Fruit fly (Drosophila melanogaster) whole organism, embryonic: ENCODE results near the gene Cchl.

Experiments
- ATbp ChIP-seq: fragments of 200-800 bp; sonication (Bioruptor generic); optimal IDR thresholded peaks from 2 replicates; lab custom pipeline; 2017; ENCODE audit warnings: missing biosample characterization, mild to moderate bottlenecking, missing genetic modification characterization, missing genetic modification reagents
- Aef1 ChIP-seq: fragments of 200-800 bp; sonication (Bioruptor generic); IDR thresholded peaks from 3 replicates; pipeline ENCODE4 v1.3.6; 2022; ENCODE audit warnings: missing biosample characterization, missing genetic modification characterization
- Bteb2 ChIP-seq: fragments of 200-800 bp; sonication (Bioruptor generic); optimal IDR thresholded peaks from 2 replicates; lab custom pipeline; 2016; ENCODE audit warnings: missing biosample characterization, missing genetic modification characterization
- CG10274 ChIP-seq: fragments of 200-800 bp; sonication (Bioruptor generic); optimal IDR thresholded peaks from 3 replicates; lab custom pipeline; 2017; ENCODE audit warnings: missing biosample characterization, mild to moderate bottlenecking, missing genetic modification characterization
- CG10959 ChIP-seq: fragments of 200-800 bp; sonication (Bioruptor generic); IDR thresholded peaks from 2 replicates; pipeline ENCODE4 v1.3.6; 2022; ENCODE audit warnings: missing biosample characterization, missing genetic modification characterization
- CG11247 ChIP-seq: fragments of 200-800 bp; sonication (Bioruptor generic); IDR thresholded peaks from 2 replicates; pipeline ENCODE4 v1.3.6; 2022; ENCODE audit warnings: missing biosample characterization, missing genetic modification characterization
- CG12299 ChIP-seq: fragments of 200-800 bp; sonication (Bioruptor generic); optimal IDR thresholded peaks from 2 replicates; lab custom pipeline; 2018; ENCODE audit warnings: missing biosample characterization, mild to moderate bottlenecking, missing genetic modification characterization
- CG12391 ChIP-seq: fragments of 200-800 bp; sonication (Bioruptor generic); optimal IDR thresholded peaks from 3 replicates; lab custom pipeline; 2018; ENCODE audit warnings: missing biosample characterization, mild to moderate bottlenecking, missing genetic modification characterization, moderate library complexity
- CG13123 ChIP-seq: fragments of 200-800 bp; sonication (Bioruptor generic); optimal IDR thresholded peaks from 2 replicates; lab custom pipeline; 2016; ENCODE audit warnings: missing biosample characterization, missing genetic modification characterization
- CG15269 ChIP-seq: fragments of 200-800 bp; sonication (Bioruptor generic); optimal IDR thresholded peaks from 2 replicates; lab custom pipeline; 2018; ENCODE audit warnings: missing biosample characterization, mild to moderate bottlenecking, missing genetic modification characterization, moderate library complexity
- CG15479 ChIP-seq: fragments of 200-800 bp; sonication (Bioruptor generic); optimal IDR thresholded peaks from 3 replicates; lab custom pipeline; 2019; ENCODE audit warnings: missing biosample characterization, mild to moderate bottlenecking, missing genetic modification characterization, moderate library complexity
- CG16815 ChIP-seq: fragments of 200-800 bp; sonication (Bioruptor generic); optimal IDR thresholded peaks from 3 replicates; lab custom pipeline; 2017; ENCODE audit warnings: missing biosample characterization, mild to moderate bottlenecking, missing genetic modification characterization
- CG18011 ChIP-seq: fragments of 200-800 bp; sonication (Bioruptor generic); optimal IDR thresholded peaks from 2 replicates; lab custom pipeline; 2017; ENCODE audit warnings: missing biosample characterization, missing genetic modification characterization, mild to moderate bottlenecking, moderate library complexity, missing genotype
- CG18619 ChIP-seq: fragments of 200-800 bp; sonication (Bioruptor generic); optimal IDR thresholded peaks from 3 replicates; lab custom pipeline; 2017; ENCODE audit warnings: missing biosample characterization, mild to moderate bottlenecking, missing genetic modification characterization
- CG2120 ChIP-seq: fragments of 200-800 bp; sonication (Bioruptor generic); optimal IDR thresholded peaks from 3 replicates; lab custom pipeline; 2016; ENCODE audit warnings: missing biosample characterization, missing genetic modification characterization
- CG34376 ChIP-seq: fragments of 200-800 bp; sonication (Bioruptor generic); optimal IDR thresholded peaks from 2 replicates; lab custom pipeline; 2018; ENCODE audit warnings: missing biosample characterization, mild to moderate bottlenecking, missing genetic modification characterization
- CG3847 ChIP-seq: fragments of 200-800 bp; sonication (Bioruptor generic); IDR thresholded peaks from 2 replicates; pipeline ENCODE4 v1.3.6; 2022; ENCODE audit warnings: missing biosample characterization, missing genetic modification characterization
- CG42726 ChIP-seq: fragments of 200-800 bp; sonication (Bioruptor generic); IDR thresholded peaks from 2 replicates; pipeline ENCODE4 v1.3.6; 2022; ENCODE audit warnings: missing biosample characterization, missing genetic modification characterization; ENCODE audit not compliant: partially characterized antibody
- CG6689 ChIP-seq: fragments of 200-800 bp; sonication (Bioruptor generic); IDR thresholded peaks from 2 replicates; pipeline ENCODE4 v1.3.6; 2022; ENCODE audit warnings: missing biosample characterization, missing genetic modification characterization
- CG7556 ChIP-seq: fragments of 200-800 bp; sonication (Bioruptor generic); optimal IDR thresholded peaks from 2 replicates; lab custom pipeline; 2017; ENCODE audit warnings: missing biosample characterization, mild to moderate bottlenecking, missing genetic modification characterization
- CG7786 ChIP-seq: fragments of 200-800 bp; sonication (Bioruptor generic); optimal IDR thresholded peaks from 2 replicates; lab custom pipeline; 2016; ENCODE audit warnings: missing biosample characterization, missing genetic modification characterization
- CG8290 ChIP-seq, 3 experiments: fragments of 200-800 bp; sonication (Bioruptor generic); optimal IDR thresholded peaks; 2 replicates each; lab custom pipeline; 2016 to 2019; ENCODE audit warnings: missing biosample characterization in 3 of 3, missing genetic modification characterization in 3 of 3, mild to moderate bottlenecking in 2 of 3, moderate library complexity in 1 of 3
- CG9932 ChIP-seq: fragments of 200-800 bp; sonication (Bioruptor generic); IDR thresholded peaks from 2 replicates; pipeline ENCODE4 v1.3.6; 2022; ENCODE audit warnings: missing biosample characterization, missing genetic modification characterization
- Camta ChIP-seq: fragments of 200-800 bp; sonication (Bioruptor generic); optimal IDR thresholded peaks from 2 replicates; lab custom pipeline; 2016; ENCODE audit warnings: missing biosample characterization, missing genetic modification characterization
- Dbx ChIP-seq: fragments of 200-800 bp; sonication (Bioruptor generic); IDR thresholded peaks from 3 replicates; pipeline ENCODE4 v1.3.6; 2022; ENCODE audit warnings: missing biosample characterization, missing genetic modification characterization
- Dip3 ChIP-seq: fragments of 200-800 bp; sonication (Bioruptor generic); optimal IDR thresholded peaks from 3 replicates; lab custom pipeline; 2016; ENCODE audit warnings: missing biosample characterization, missing genetic modification characterization
- E2f2 ChIP-seq: fragments of 200-800 bp; sonication (Bioruptor generic); IDR thresholded peaks from 2 replicates; pipeline ENCODE4 v1.3.6; 2022; ENCODE audit warnings: missing biosample characterization, missing genetic modification characterization
- Hmr ChIP-seq: fragments of 200-800 bp; sonication (Bioruptor generic); optimal IDR thresholded peaks from 3 replicates; lab custom pipeline; 2017; ENCODE audit warnings: mild to moderate bottlenecking, missing biosample characterization, missing genetic modification reagents, missing genetic modification characterization
- Hmx ChIP-seq: fragments of 200-800 bp; sonication (Bioruptor generic); optimal IDR thresholded peaks from 2 replicates; lab custom pipeline; 2016; ENCODE audit warnings: missing biosample characterization, missing genetic modification characterization
- MBD-R2 ChIP-seq: fragments of 200-800 bp; sonication (Bioruptor generic); IDR thresholded peaks from 2 replicates; pipeline ENCODE4 v1.3.6; 2022; ENCODE audit warnings: missing biosample characterization, missing genetic modification characterization
- NFAT ChIP-seq: fragments of 200-800 bp; sonication (Bioruptor generic); IDR thresholded peaks from 2 replicates; pipeline ENCODE4 v1.3.6; 2022; ENCODE audit warnings: missing biosample characterization, missing genetic modification characterization
- Neu2 ChIP-seq: fragments of 200-800 bp; sonication (Bioruptor generic); optimal IDR thresholded peaks from 3 replicates; lab custom pipeline; 2016; ENCODE audit warnings: missing biosample characterization, missing genetic modification characterization, borderline replicate concordance
- Sry-β ChIP-seq: fragments of 200-800 bp; sonication (Bioruptor generic); optimal IDR thresholded peaks from 2 replicates; lab custom pipeline; 2018; ENCODE audit warnings: missing biosample characterization, mild to moderate bottlenecking, missing genetic modification characterization, moderate library complexity
- Vsx1 ChIP-seq: fragments of 200-800 bp; sonication (Bioruptor generic); optimal IDR thresholded peaks from 2 replicates; lab custom pipeline; 2017; ENCODE audit warnings: missing biosample characterization, mild to moderate bottlenecking, missing genetic modification characterization, missing genetic modification reagents
- ac ChIP-seq: fragments of 200-800 bp; sonication (Bioruptor generic); optimal IDR thresholded peaks from 3 replicates; lab custom pipeline; 2017; ENCODE audit warnings: missing biosample characterization, mild to moderate bottlenecking, missing genetic modification characterization
- ap ChIP-seq: fragments of 200-800 bp; sonication (Bioruptor generic); IDR thresholded peaks from 2 replicates; pipeline ENCODE4 v1.3.6; 2022; ENCODE audit warnings: missing biosample characterization, missing genetic modification characterization
- ato ChIP-seq: fragments of 200-800 bp; sonication (Bioruptor generic); IDR thresholded peaks from 2 replicates; pipeline ENCODE4 v1.3.6; 2022; ENCODE audit warnings: missing biosample characterization, missing genetic modification characterization; ENCODE audit not compliant: partially characterized antibody
- bigmax ChIP-seq: fragments of 200-800 bp; sonication (Bioruptor generic); optimal IDR thresholded peaks from 2 replicates; lab custom pipeline; 2018; ENCODE audit warnings: missing biosample characterization, mild to moderate bottlenecking, missing genetic modification characterization
- bsh ChIP-seq, 2 experiments: fragments of 200-800 bp; sonication (Bioruptor generic); optimal IDR thresholded peaks; 2 replicates each; lab custom pipeline; 2017 to 2018; ENCODE audit warnings: mild to moderate bottlenecking in 2 of 2, missing biosample characterization in 2 of 2, missing genetic modification characterization in 2 of 2, moderate library complexity in 1 of 2
- crol ChIP-seq: fragments of 200-800 bp; sonication (Bioruptor generic); IDR thresholded peaks from 2 replicates; pipeline ENCODE4 v1.3.6; 2022; ENCODE audit warnings: missing biosample characterization, missing genetic modification characterization
- dimm ChIP-seq: fragments of 200-800 bp; sonication (Bioruptor generic); IDR thresholded peaks from 2 replicates; pipeline ENCODE4 v1.3.6; 2022; ENCODE audit warnings: missing biosample characterization, missing genetic modification characterization
- fd102C ChIP-seq: fragments of 200-800 bp; sonication (Bioruptor generic); optimal IDR thresholded peaks from 2 replicates; lab custom pipeline; 2018; ENCODE audit warnings: missing biosample characterization, mild to moderate bottlenecking, missing genetic modification characterization, moderate library complexity
- ham ChIP-seq: fragments of 200-800 bp; sonication (Bioruptor generic); IDR thresholded peaks from 2 replicates; pipeline ENCODE4 v1.3.6; 2022; ENCODE audit warnings: missing biosample characterization, missing genetic modification characterization
- hbn ChIP-seq: fragments of 200-800 bp; sonication (Bioruptor generic); IDR thresholded peaks from 2 replicates; pipeline ENCODE4 v1.3.6; 2022; ENCODE audit warnings: missing biosample characterization, missing genetic modification characterization; ENCODE audit not compliant: partially characterized antibody
- maf-S ChIP-seq: fragments of 200-800 bp; sonication (Bioruptor generic); optimal IDR thresholded peaks from 2 replicates; lab custom pipeline; 2016; ENCODE audit warnings: missing biosample characterization, missing genetic modification characterization
- org-1 ChIP-seq: fragments of 200-800 bp; sonication (Bioruptor generic); optimal IDR thresholded peaks from 2 replicates; lab custom pipeline; 2017; ENCODE audit warnings: missing biosample characterization, missing genetic modification characterization
- psq ChIP-seq: fragments of 200-800 bp; sonication (Bioruptor generic); optimal IDR thresholded peaks from 2 replicates; lab custom pipeline; 2017; ENCODE audit warnings: missing biosample characterization, missing genetic modification characterization
- repo ChIP-seq: fragments of 200-800 bp; sonication (Bioruptor generic); optimal IDR thresholded peaks from 2 replicates; lab custom pipeline; 2016; ENCODE audit warnings: missing biosample characterization, missing genetic modification characterization
- schlank ChIP-seq: fragments of 200-800 bp; sonication (Bioruptor generic); optimal IDR thresholded peaks from 2 replicates; lab custom pipeline; 2018; ENCODE audit warnings: missing biosample characterization, mild to moderate bottlenecking, missing genetic modification characterization
- scrt ChIP-seq: fragments of 200-800 bp; sonication (Bioruptor generic); optimal IDR thresholded peaks from 2 replicates; lab custom pipeline; 2018; ENCODE audit warnings: missing biosample characterization, mild to moderate bottlenecking, missing genetic modification characterization, moderate library complexity
- sisA ChIP-seq: fragments of 200-800 bp; sonication (Bioruptor generic); IDR thresholded peaks from 2 replicates; pipeline ENCODE4 v1.3.6; 2022; ENCODE audit warnings: missing biosample characterization, missing genetic modification characterization

Cchl gene

dm6 chr3R:22039480-22039879, 12.2 kb upstream of the Cchl start (continued):
- TF ChIP-seq Sry-β (GFP tag; lab: Kevin White, UChicago) (no peak), CG3847 (GFP tag; lab: Robert Waterston, UW) (peak; percentile 34; the same call in 1 of the 2 replicates), CG15269 (tag; lab: Kevin White, UChicago) (no peak), Camta (GFP tag; lab: Kevin White, UChicago) (peak; percentile 2), maf-S (no peak), ac (GFP tag; lab: Kevin White, UChicago) (no peak), CG42726 (GFP tag; lab: Robert Waterston, UW) (no peak), CG10274 (GFP tag; lab: Kevin White, UChicago) (no peak), Neu2 (GFP tag; lab: Kevin White, UChicago) (no peak), org-1 (GFP tag; lab: Kevin White, UChicago) (peak; percentile 42), CG18011 (GFP tag; lab: Kevin White, UChicago) (no peak), dimm (GFP tag; lab: Robert Waterston, UW) (no peak), ham (GFP tag; lab: Robert Waterston, UW) (no peak), CG13123 (GFP tag; lab: Kevin White, UChicago) (no peak), Hmx (GFP tag; lab: Kevin White, UChicago) (no peak), fd102C (no peak), schlank (tag; lab: Kevin White, UChicago) (no peak), NFAT (GFP tag; lab: Robert Waterston, UW) (0 out of 2 replicates have a peak, but pooled peaks have one; percentile 5), ap (GFP tag; lab: Robert Waterston, UW) (peak; percentile 70), repo (no peak), MBD-R2 (GFP tag; lab: Robert Waterston, UW) (no peak), E2f2 (GFP tag; lab: Robert Waterston, UW) (peak; percentile 52; the same call in 1 of the 2 replicates), CG15479 (GFP tag; lab: Kevin White, UChicago) (no peak), hbn (GFP tag; lab: Robert Waterston, UW) (no peak), CG2120 (GFP tag; lab: Kevin White, UChicago) (peak; percentile 28), ATbp (GFP tag; lab: Kevin White, UChicago) (peak; percentile 58), CG8290 (GFP tag; optimal IDR thresholded peaks at IDR 0.05; lab: Kevin White, UChicago) (no peak), CG8290 (tag; optimal IDR thresholded peaks at IDR 0.05; lab: Kevin White, UChicago) (no peak), psq (no peak), bigmax (GFP tag; lab: Kevin White, UChicago) (no peak), CG10959 (GFP tag; lab: Robert Waterston, UW) (no peak), Dbx (GFP tag; lab: Robert Waterston, UW) (no peak), CG12299 (tag; lab: Kevin White, UChicago) (no peak), crol (no peak), Bteb2 (no peak), bsh (GFP tag; optimal IDR thresholded peaks at IDR 0.05; lab: Kevin White, UChicago) (peak; percentile 28 to 69), CG18619 (GFP tag; lab: Kevin White, UChicago) (no peak), CG34376 (GFP tag; lab: Kevin White, UChicago) (no peak), Dip3 (GFP tag; lab: Kevin White, UChicago) (no peak), CG9932 (GFP tag; lab: Robert Waterston, UW) (no peak), CG7556 (GFP tag; lab: Kevin White, UChicago) (peak; percentile 45), CG12391 (peak; percentile 61), CG16815 (no peak), scrt (GFP tag; lab: Kevin White, UChicago) (no peak), Vsx1 (no peak), CG7786 (GFP tag; lab: Kevin White, UChicago) (no peak), Aef1 (GFP tag; lab: Robert Waterston, UW) (no peak; the same call in 2 of the 3 replicates), CG6689 (GFP tag; lab: Robert Waterston, UW) (peak; percentile 62), Hmr (GFP tag; lab: Kevin White, UChicago) (no peak), ato (GFP tag; lab: Robert Waterston, UW) (no peak), CG11247 (GFP tag; lab: Robert Waterston, UW) (peak; percentile 51; the same call in 1 of the 2 replicates), sisA (peak; percentile 59)
